Fruit fly (Drosophila melanogaster) ovary, adult (tissue): Measurements from ENCODE around the gene CG34281.

Source experiments
- CG17801 ChIP-seq: fragments of 200-800 bp; optimal IDR thresholded peaks from 2 replicates; lab custom pipeline; 2019; ENCODE audit warnings: missing biosample characterization, mild to moderate bottlenecking, missing genetic modification characterization, moderate library complexity; ENCODE audit not compliant: partially characterized antibody

The CG34281 gene

dm6 chr3R:17624549-17624948 is 11.9 kb downstream of the CG34281 start:
- TF ChIP-seq CG17801, result peak; percentile 33

dm6 chr3R:17624968-17625367 is 12.3 kb downstream of the CG34281 start, which contains the start of gene AttD:
TSS of gene AttD (plus strand) at chr3R:17625268.
- TF ChIP-seq CG17801, result no peak

- TF ChIP-seq CG17801, result no peak
Observed at dm6 chr3R:17626827-17627226, 14.1 kb downstream of the CG34281 start, which contains the start of gene CG14325. TSS of gene CG14325 (plus strand) at chr3R:17627127.

- TF ChIP-seq CG17801, result no peak
Observed at dm6 chr3R:17630417-17630816, 17.7 kb downstream of the CG34281 start, which contains the start of gene CG43175. TSS of gene CG43175 (plus strand) at chr3R:17630717.

dm6 chr3R:17631176-17631865 is 18.6 kb downstream of the CG34281 start:
- peak; percentile 75 for TF ChIP-seq CG17801

dm6 chr3R:17644019-17644418 is 31.3 kb downstream of the CG34281 start:
- no peak for TF ChIP-seq CG17801

- peak; percentile 28 for TF ChIP-seq CG17801
Observed at dm6 chr3R:17645239-17645638, 32.6 kb downstream of the CG34281 start.

dm6 chr3R:17646102-17647050 is 33.7 kb downstream of the CG34281 start:
- no peak for TF ChIP-seq CG17801

- no peak for TF ChIP-seq CG17801
Observed at dm6 chr3R:17647444-17647843, 34.8 kb downstream of the CG34281 start, which contains the start of gene CG14322. TSS of gene CG14322 (plus strand) at chr3R:17647679.

dm6 chr3R:17653879-17654278 is 41.2 kb downstream of the CG34281 start:
- TF ChIP-seq CG17801, result no peak

- TF ChIP-seq CG17801, result no peak
Observed at dm6 chr3R:17655040-17655439, 42.4 kb downstream of the CG34281 start.

dm6 chr3R:17656923-17657322 is 44.2 kb downstream of the CG34281 start:
- no peak for TF ChIP-seq CG17801
